Fruit fly (Drosophila melanogaster) whole organism, prepupa: ENCODE results near the gene Acer.
A peak's percentile ranks its signal among the peaks of the same experiment; 100 is the strongest.

ENCODE experiments used
- Blimp-1 ChIP-seq: fragments of 200-800 bp; sonication (Bioruptor generic); optimal IDR thresholded peaks from 3 replicates; lab custom pipeline; 2017; ENCODE audit warnings: missing biosample characterization, missing genetic modification characterization, mild to moderate bottlenecking, moderate library complexity, missing genetic modification reagents
- CG16779 ChIP-seq: fragments of 200-800 bp; sonication (Bioruptor generic); optimal IDR thresholded peaks from 3 replicates; lab custom pipeline; 2017; ENCODE audit warnings: missing biosample characterization, mild to moderate bottlenecking, missing genetic modification characterization
- CG31627 ChIP-seq: fragments of 200-800 bp; sonication (Bioruptor generic); optimal IDR thresholded peaks from 3 replicates; lab custom pipeline; 2016; ENCODE audit warnings: missing biosample characterization, missing genetic modification characterization
- CG6163 ChIP-seq: fragments of 200-800 bp; sonication (Bioruptor generic); IDR thresholded peaks from 3 replicates; pipeline ENCODE4 v1.3.6; 2022; ENCODE audit warnings: missing biosample characterization, missing genetic modification characterization
- Ets21C ChIP-seq: fragments of 200-800 bp; sonication (Bioruptor generic); optimal IDR thresholded peaks from 3 replicates; lab custom pipeline; 2016; ENCODE audit warnings: missing biosample characterization, missing genetic modification characterization
- Smox ChIP-seq: fragments of 200-800 bp; sonication (Bioruptor generic); optimal IDR thresholded peaks from 3 replicates; lab custom pipeline; 2016; ENCODE audit warnings: missing biosample characterization, missing genetic modification characterization
- acj6 ChIP-seq: fragments of 200-800 bp; sonication (Bioruptor generic); optimal IDR thresholded peaks from 3 replicates; lab custom pipeline; 2016; ENCODE audit warnings: missing biosample characterization, missing genetic modification characterization
- lz ChIP-seq: fragments of 200-800 bp; sonication (Bioruptor generic); optimal IDR thresholded peaks from 3 replicates; lab custom pipeline; 2016; ENCODE audit warnings: missing biosample characterization, missing genetic modification characterization
- pdm3 ChIP-seq: fragments of 200-800 bp; sonication (Bioruptor generic); optimal IDR thresholded peaks from 3 replicates; lab custom pipeline; 2016; ENCODE audit warnings: missing biosample characterization, missing genetic modification characterization
- salr ChIP-seq, 2 experiments: fragments of 200-800 bp; sonication (Bioruptor generic); optimal IDR thresholded peaks; 3 replicates each; lab custom pipeline; 2016 to 2018; ENCODE audit warnings: missing biosample characterization in 2 of 2, missing genetic modification characterization in 2 of 2, mild to moderate bottlenecking in 1 of 2
- ss ChIP-seq, 2 experiments: fragments of 200-800 bp; sonication (Bioruptor generic); optimal IDR thresholded peaks; 2 replicates in 1 of 2; 3 replicates in 1 of 2; lab custom pipeline; 2017 to 2018; ENCODE audit warnings: mild to moderate bottlenecking in 2 of 2, missing biosample characterization in 2 of 2, missing genetic modification characterization in 2 of 2, moderate library complexity in 1 of 2

- TF ChIP-seq Blimp-1 (GFP tag; lab: Kevin White, UChicago) = no peak
- no peak for TF ChIP-seq Ets21C
- TF ChIP-seq Smox (GFP tag; lab: Kevin White, UChicago) = no peak
- no peak for TF ChIP-seq CG31627 (GFP tag; lab: Kevin White, UChicago)
- no peak for TF ChIP-seq CG16779
- no peak for TF ChIP-seq salr (GFP tag; optimal IDR thresholded peaks at IDR 0.05; lab: Kevin White, UChicago)
- no peak for TF ChIP-seq lz
- TF ChIP-seq acj6 = no peak
- TF ChIP-seq CG6163 = peak; percentile 41; the same call in 1 of the 3 replicates
- no peak for TF ChIP-seq ss (GFP tag; optimal IDR thresholded peaks at IDR 0.05; lab: Kevin White, UChicago)
- TF ChIP-seq pdm3 (GFP tag; lab: Kevin White, UChicago) = no peak
Measured at dm6 chr2L:8521724-8522309, at the start of gene Acer.
